Worm (Caenorhabditis elegans): Measurements from ENCODE around the gene Y7A5A.7.

DNA sequence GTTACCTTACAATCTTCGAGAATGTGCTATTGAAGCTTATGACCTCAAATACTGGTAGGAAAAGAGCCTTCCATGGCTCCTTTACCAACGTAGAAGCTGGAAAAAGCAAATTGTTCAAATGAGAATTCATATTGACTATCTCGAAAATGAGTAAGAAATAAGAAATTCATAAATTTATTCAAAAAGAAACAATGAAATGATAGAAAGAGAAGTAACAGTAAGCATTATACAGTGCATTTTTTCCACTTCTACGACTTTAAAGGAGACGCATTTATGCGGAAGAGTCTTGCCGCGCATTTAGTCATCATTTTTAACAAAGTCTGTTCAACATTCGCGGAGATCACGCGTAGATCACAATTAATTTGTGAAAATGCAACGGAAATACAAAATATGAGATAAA is 9.0 kb downstream of the Y7A5A.7 start, which contains the start of gene Y7A5A.10:
- TF ChIP-seq tbx-37 (GFP tag; conservative IDR thresholded peaks at IDR 0.05) = no peak
- no peak for TF ChIP-seq tra-4 (tag; optimal IDR thresholded peaks at IDR 0.05)
- TF ChIP-seq ama-1 (optimal IDR thresholded peaks at IDR 0.05) = no peak
- no peak for TF ChIP-seq flt-1 (GFP tag; IDR thresholded peaks at IDR 0.05)
- no peak for TF ChIP-seq scrt-1 (GFP tag; IDR thresholded peaks at IDR 0.05)
- TF ChIP-seq F13C5.2 (tag; optimal IDR thresholded peaks at IDR 0.05) = no peak
- TF ChIP-seq B0310.2 (tag; optimal IDR thresholded peaks at IDR 0.05) = no peak
- TF ChIP-seq ceh-36 (tag; optimal IDR thresholded peaks at IDR 0.05) = no peak
- TF ChIP-seq ceh-13 (GFP tag; optimal IDR thresholded peaks at IDR 0.05) = no peak
- TF ChIP-seq hnd-1 (tag; optimal IDR thresholded peaks at IDR 0.05) = no peak
- TF ChIP-seq hmbx-1 (tag; optimal IDR thresholded peaks at IDR 0.05) = no peak
- TF ChIP-seq pes-1 (GFP tag; IDR thresholded peaks at IDR 0.05) = no peak
- TF ChIP-seq aly-1 (tag; optimal IDR thresholded peaks at IDR 0.05) = no peak

Data from whole organism, early embryonic.